Fruit fly (Drosophila melanogaster) whole organism, wandering third instar larva: Measurements from ENCODE around the gene CG2278.

ENCODE experiments used
- Myc ChIP-seq: fragments of >200 bp; optimal IDR thresholded peaks from 2 replicates; lab custom pipeline; 2017
- br ChIP-seq: fragments of 200-800 bp; sonication (Bioruptor generic); optimal IDR thresholded peaks from 2 replicates; lab custom pipeline; 2016; ENCODE audit warnings: missing biosample characterization, missing genetic modification characterization
- dmrt93B ChIP-seq: fragments of 200-800 bp; sonication (Bioruptor generic); optimal IDR thresholded peaks from 2 replicates; lab custom pipeline; 2018; ENCODE audit warnings: missing biosample characterization, mild to moderate bottlenecking, missing genetic modification characterization
- lola ChIP-seq: fragments of >200 bp; optimal IDR thresholded peaks from 2 replicates; lab custom pipeline; 2017; ENCODE audit warnings: missing biosample characterization, missing genetic modification characterization
- psq ChIP-seq: fragments of 200-800 bp; sonication (Bioruptor generic); optimal IDR thresholded peaks from 3 replicates; lab custom pipeline; 2017; ENCODE audit warnings: missing biosample characterization, mild to moderate bottlenecking, missing genetic modification characterization, moderate library complexity

DNA sequence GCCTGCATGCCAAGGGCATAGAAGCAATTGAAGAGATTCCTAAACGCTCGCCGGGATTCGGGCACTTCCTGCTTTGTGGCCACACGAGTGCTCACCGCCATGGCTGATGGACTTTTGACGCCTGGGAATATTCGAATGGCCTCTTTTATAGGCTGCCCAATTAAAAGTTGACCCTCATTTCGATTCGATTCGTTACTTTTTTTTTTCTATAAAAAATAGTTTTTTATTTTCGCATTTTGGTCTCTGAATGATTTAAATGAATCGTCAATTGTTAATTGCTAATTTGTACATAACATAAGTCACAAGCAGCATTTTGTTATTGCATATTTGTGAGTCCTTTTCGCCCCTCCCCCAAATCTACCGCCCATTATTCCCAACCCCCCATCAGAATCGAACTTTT is 4.5 kb downstream of the CG2278 start, which contains the start of gene Or7a:
- no peak for TF ChIP-seq dmrt93B
- no peak for TF ChIP-seq lola (GFP tag; lab: Kevin White, UChicago)
- no peak for TF ChIP-seq br (GFP tag; lab: Kevin White, UChicago)
- TF ChIP-seq Myc, result no peak
- TF ChIP-seq psq, result no peak
